Fruit fly (Drosophila melanogaster): Measurements from ENCODE around the gene eIF2Bbeta.

Gene eIF2Bbeta

DNA sequence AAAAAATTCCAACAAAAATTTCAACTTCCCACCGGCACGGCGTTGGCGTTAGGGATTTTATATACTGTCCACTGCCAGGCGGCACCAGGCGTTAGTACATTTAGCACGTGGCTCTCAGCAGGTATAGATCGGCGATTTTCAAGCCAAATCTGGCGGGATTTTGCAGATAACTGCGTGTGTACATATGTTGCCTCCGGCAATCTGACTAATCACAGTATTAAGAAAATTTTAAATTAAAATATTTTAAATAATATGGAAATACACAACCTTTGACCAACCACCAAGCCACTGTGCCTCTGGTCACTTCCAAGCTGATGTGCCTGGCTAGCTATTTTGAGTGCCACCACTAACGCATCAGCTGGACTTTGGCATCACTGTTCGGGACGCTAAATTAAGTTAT lies 27.8 kb downstream of the eIF2Bbeta start, which contains the start of the genes ttm50 and CG2712 (continued):
- TF ChIP-seq CG10147 (GFP tag; optimal IDR thresholded peaks at IDR 0.05) (peak; percentile 66), CG3281 (GFP tag; optimal IDR thresholded peaks at IDR 0.05) (peak; percentile 60), run (tag; optimal IDR thresholded peaks at IDR 0.05) (no peak), kay (GFP tag; optimal IDR thresholded peaks at IDR 0.05) (no peak), Elba2 (GFP tag; optimal IDR thresholded peaks at IDR 0.05) (no peak), tap (tag; optimal IDR thresholded peaks at IDR 0.05) (no peak), Atf-2 (GFP tag; optimal IDR thresholded peaks at IDR 0.05) (no peak), CG1024 (GFP tag; IDR thresholded peaks at IDR 0.05) (no peak), gfzf (GFP tag; optimal IDR thresholded peaks at IDR 0.05) (peak; percentile 74), CG33213 (GFP tag; optimal IDR thresholded peaks at IDR 0.05) (no peak), disco-r (GFP tag; optimal IDR thresholded peaks at IDR 0.05) (no peak), pum (GFP tag; optimal IDR thresholded peaks at IDR 0.05) (no peak), nerfin-2 (GFP tag; IDR thresholded peaks at IDR 0.05; ENCODE audit: partially characterized antibody) (no peak), CG17912 (GFP tag; optimal IDR thresholded peaks at IDR 0.05) (no peak), ERR (GFP tag; optimal IDR thresholded peaks at IDR 0.05) (no peak), CG9215 (GFP tag; IDR thresholded peaks at IDR 0.05) (peak; percentile 64), sima (GFP tag; optimal IDR thresholded peaks at IDR 0.05) (no peak), inv (GFP tag; IDR thresholded peaks at IDR 0.05; ENCODE audit: partially characterized antibody) (no peak), CG6254 (GFP tag; optimal IDR thresholded peaks at IDR 0.05) (no peak), sug (tag; optimal IDR thresholded peaks at IDR 0.05) (peak; percentile 79), lilli (GFP tag; optimal IDR thresholded peaks at IDR 0.05) (peak; percentile 57), sisA (GFP tag; IDR thresholded peaks at IDR 0.05) (peak; percentile 40; the same call in 1 of the 2 replicates), Awh (GFP tag; IDR thresholded peaks at IDR 0.05) (no peak), CG1233 (GFP tag; optimal IDR thresholded peaks at IDR 0.05) (no peak), crc (GFP tag; optimal IDR thresholded peaks at IDR 0.05) (no peak), Pdp1 (GFP tag; optimal IDR thresholded peaks at IDR 0.05) (peak; percentile 1 to 23), dmrt99B (tag; optimal IDR thresholded peaks at IDR 0.05) (no peak), odd (GFP tag; optimal IDR thresholded peaks at IDR 0.05) (no peak), CG1647 (GFP tag; optimal IDR thresholded peaks at IDR 0.05) (no peak), Tbp (GFP tag; optimal IDR thresholded peaks at IDR 0.05) (peak; percentile 66), slp2 (GFP tag; optimal IDR thresholded peaks at IDR 0.05) (no peak), Kr (GFP tag; optimal IDR thresholded peaks at IDR 0.05) (no peak), CG6654 (GFP tag; optimal IDR thresholded peaks at IDR 0.05) (no peak), gro (GFP tag; optimal IDR thresholded peaks at IDR 0.05) (no peak), vfl (GFP tag; optimal IDR thresholded peaks at IDR 0.05) (peak; percentile 6), Doc3 (GFP tag; IDR thresholded peaks at IDR 0.05; ENCODE audit: partially characterized antibody) (no peak), Med (GFP tag) (peak; percentile 62), CG5180 (GFP tag; optimal IDR thresholded peaks at IDR 0.05) (no peak), hbn (GFP tag; IDR thresholded peaks at IDR 0.05; ENCODE audit: partially characterized antibody) (no peak), CG9797 (GFP tag; optimal IDR thresholded peaks at IDR 0.05) (peak; percentile 88), Ets97D (GFP tag; optimal IDR thresholded peaks at IDR 0.05) (peak; percentile 10), esg (GFP tag; conservative IDR thresholded peaks at IDR 0.05) (peak; percentile 25; the same call in 1 of the 2 replicates), ab (GFP tag; optimal IDR thresholded peaks at IDR 0.05) (no peak), Ssrp (tag; optimal IDR thresholded peaks at IDR 0.05) (peak; percentile 54), C15 (GFP tag; IDR thresholded peaks at IDR 0.05) (0 out of 3 replicates have a peak, but pooled peaks have one; percentile 40), CG14667 (GFP tag; IDR thresholded peaks at IDR 0.05) (peak; percentile 46), Nf-YB (GFP tag; optimal IDR thresholded peaks at IDR 0.05) (peak; percentile 38), onecut (GFP tag; IDR thresholded peaks at IDR 0.05) (no peak), br (optimal IDR thresholded peaks at IDR 0.05) (no peak), BEAF-32 (GFP tag; optimal IDR thresholded peaks at IDR 0.05) (peak; percentile 52), ase (GFP tag; IDR thresholded peaks at IDR 0.05) (0 out of 3 replicates have a peak, but pooled peaks have one; percentile 32), ssp (GFP tag; IDR thresholded peaks at IDR 0.05) (peak; percentile 57; the same call in 1 of the 2 replicates)
